Fruit fly (Drosophila melanogaster): ENCODE results near the gene tal-1A.

- TF ChIP-seq Ets98B (GFP tag; IDR thresholded peaks at IDR 0.05) (peak; percentile 48), CG32121 (GFP tag; IDR thresholded peaks at IDR 0.05) (peak; percentile 38; the same call in 1 of the 2 replicates)
These were observed 30.7 kb downstream of the tal-1A start for dm6 chr3R:13843611-13844010.

Data from whole organism, pupa.